Fruit fly (Drosophila melanogaster) whole organism, prepupa: ENCODE measurements around the gene CG14431.
A peak's percentile ranks its signal among the peaks of the same experiment; 100 is the strongest.

Experiments
- CG6276 ChIP-seq: fragments of 200-800 bp; sonication (Bioruptor generic); optimal IDR thresholded peaks from 2 replicates; lab custom pipeline; 2017; ENCODE audit warnings: missing biosample characterization, mild to moderate bottlenecking, missing genetic modification characterization
- Hr4 ChIP-seq: fragments of 200-800 bp; sonication (Bioruptor generic); optimal IDR thresholded peaks from 3 replicates; lab custom pipeline; 2016; ENCODE audit warnings: missing biosample characterization, missing genetic modification characterization
- spab ChIP-seq: fragments of 200-800 bp; sonication (Bioruptor generic); optimal IDR thresholded peaks from 2 replicates; lab custom pipeline; 2017; ENCODE audit warnings: missing biosample characterization, mild to moderate bottlenecking, missing genetic modification characterization, missing genetic modification reagents

dm6 chrX:6909135-6909534, 1.1 kb downstream of the CG14431 start:
- TF ChIP-seq spab (GFP tag; lab: Kevin White, UChicago), result no peak
- peak; percentile 57 for TF ChIP-seq CG6276 (GFP tag; lab: Kevin White, UChicago)
- peak; percentile 19 for TF ChIP-seq Hr4 (GFP tag; lab: Kevin White, UChicago)
